Fruit fly (Drosophila melanogaster): ENCODE measurements around the gene rod.
A peak's percentile ranks its signal among the peaks of the same experiment; 100 is the strongest.

rod gene

DNA sequence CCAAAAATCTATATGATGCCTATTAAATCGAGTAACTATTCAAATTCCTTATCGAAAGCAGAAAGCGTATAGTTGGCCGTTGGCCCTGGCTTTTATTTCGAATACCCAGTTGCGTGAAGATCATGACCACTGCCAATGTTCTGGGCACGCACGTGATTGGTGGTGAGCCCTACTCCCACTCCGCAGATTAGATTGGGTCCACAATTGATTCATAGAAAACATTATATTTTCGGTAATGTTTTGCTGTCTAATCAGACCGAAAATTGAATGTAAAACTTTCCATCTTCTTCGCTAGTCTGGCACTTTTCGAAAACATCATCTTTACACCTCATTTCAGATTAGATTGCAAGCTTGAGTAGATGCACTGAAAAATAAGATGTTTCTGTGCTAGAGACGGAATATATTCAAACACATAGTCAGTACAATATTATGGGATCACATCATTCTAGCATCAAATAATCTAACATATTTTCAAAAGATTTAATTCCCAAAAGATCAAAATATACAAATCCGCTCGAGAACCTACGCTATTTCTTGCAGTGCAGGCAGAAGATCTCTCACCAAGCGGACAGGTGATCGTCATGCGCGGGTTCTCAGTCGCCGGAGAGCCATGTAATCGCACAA, 11.6 kb downstream of the rod start, which contains the start of gene CG1774 (continued):
- TF ChIP-seq CG15696 (tag; optimal IDR thresholded peaks at IDR 0.05), result peak; percentile 38
- TF ChIP-seq CG17359 (tag; optimal IDR thresholded peaks at IDR 0.05), result peak; percentile 79
- TF ChIP-seq lola (GFP tag; optimal IDR thresholded peaks at IDR 0.05), result peak in 1 of 3 experiments; percentile 26
- TF ChIP-seq dysf (GFP tag; IDR thresholded peaks at IDR 0.05), result peak; percentile 83
- TF ChIP-seq CG5953 (GFP tag; IDR thresholded peaks at IDR 0.05), result peak; percentile 64
- peak; percentile 66 for TF ChIP-seq CG18262 (tag; optimal IDR thresholded peaks at IDR 0.05)
- peak; percentile 66 for TF ChIP-seq emc (GFP tag; optimal IDR thresholded peaks at IDR 0.05)
- no peak for TF ChIP-seq mld (GFP tag; IDR thresholded peaks at IDR 0.05; ENCODE audit: partially characterized antibody)
- no peak for TF ChIP-seq Stat92E (GFP tag; optimal IDR thresholded peaks at IDR 0.05)
- peak; percentile 55 for TF ChIP-seq eyg (GFP tag; optimal IDR thresholded peaks at IDR 0.05)
- TF ChIP-seq CG9817 (tag; optimal IDR thresholded peaks at IDR 0.05), result peak; percentile 70
- TF ChIP-seq CG18619 (GFP tag; optimal IDR thresholded peaks at IDR 0.05), result peak; percentile 71
- peak; percentile 15 for TF ChIP-seq CG8089 (GFP tag; optimal IDR thresholded peaks at IDR 0.05)
- TF ChIP-seq klu (GFP tag; IDR thresholded peaks at IDR 0.05), result 0 out of 2 replicates have a peak, but pooled peaks have one; percentile 59
- peak; percentile 88 for TF ChIP-seq crc (GFP tag; optimal IDR thresholded peaks at IDR 0.05)
- peak; percentile 59 for TF ChIP-seq CG17568 (GFP tag; optimal IDR thresholded peaks at IDR 0.05)
- peak; percentile 81 for TF ChIP-seq CG15514 (GFP tag; optimal IDR thresholded peaks at IDR 0.05)
- no peak; the same call in 2 of the 3 replicates for TF ChIP-seq croc (GFP tag; conservative IDR thresholded peaks at IDR 0.05)
- no peak for TF ChIP-seq gce (GFP tag; IDR thresholded peaks at IDR 0.05)
- no peak for TF ChIP-seq Abd-B (GFP tag; optimal IDR thresholded peaks at IDR 0.05)
- no peak for TF ChIP-seq bbx (GFP tag; IDR thresholded peaks at IDR 0.05; ENCODE audit: partially characterized antibody)
- no peak; the same call in 1 of the 2 replicates for TF ChIP-seq CG14667 (GFP tag; IDR thresholded peaks at IDR 0.05)
- TF ChIP-seq Dad (GFP tag; optimal IDR thresholded peaks at IDR 0.05), result peak; percentile 44
- TF ChIP-seq Poxn (GFP tag; IDR thresholded peaks at IDR 0.05), result peak; percentile 63
- peak; percentile 80 for TF ChIP-seq jumu (GFP tag; optimal IDR thresholded peaks at IDR 0.05)
- peak; percentile 78 for TF ChIP-seq sisA (GFP tag; IDR thresholded peaks at IDR 0.05)
- TF ChIP-seq kni (GFP tag; optimal IDR thresholded peaks at IDR 0.05), result no peak
- TF ChIP-seq CG16813 (GFP tag; IDR thresholded peaks at IDR 0.05; ENCODE audit: partially characterized antibody), result no peak
- no peak for TF ChIP-seq CG4707 (GFP tag; optimal IDR thresholded peaks at IDR 0.05)
- no peak; the same call in 1 of the 2 replicates for TF ChIP-seq sens-2 (GFP tag; IDR thresholded peaks at IDR 0.05)
- peak; percentile 72 for TF ChIP-seq CG12071 (GFP tag; optimal IDR thresholded peaks at IDR 0.05)
- TF ChIP-seq ro (GFP tag; IDR thresholded peaks at IDR 0.05), result 0 out of 2 replicates have a peak, but pooled peaks have one; percentile 46
- TF ChIP-seq CG12942 (GFP tag; optimal IDR thresholded peaks at IDR 0.05), result peak; percentile 54
- no peak for TF ChIP-seq Neu2 (GFP tag; optimal IDR thresholded peaks at IDR 0.05; ENCODE audit: borderline replicate concordance)
- peak; percentile 71 for TF ChIP-seq CG9876 (GFP tag; optimal IDR thresholded peaks at IDR 0.05)
- peak; percentile 69 for TF ChIP-seq CG18476 (GFP tag; optimal IDR thresholded peaks at IDR 0.05)
- no peak; the same call in 1 of the 2 replicates for TF ChIP-seq danr (GFP tag; IDR thresholded peaks at IDR 0.05)
- peak; percentile 75 for TF ChIP-seq CG8924 (tag; optimal IDR thresholded peaks at IDR 0.05)
- TF ChIP-seq CG7928 (GFP tag; optimal IDR thresholded peaks at IDR 0.05), result peak; percentile 35
- TF ChIP-seq CG2129 (GFP tag; IDR thresholded peaks at IDR 0.05; ENCODE audit: partially characterized antibody), result no peak
- TF ChIP-seq tna (GFP tag; IDR thresholded peaks at IDR 0.05; ENCODE audit: partially characterized antibody), result no peak
- TF ChIP-seq CG11093 (GFP tag; IDR thresholded peaks at IDR 0.05), result peak; percentile 43; the same call in 1 of the 3 replicates
- TF ChIP-seq Gug (GFP tag; IDR thresholded peaks at IDR 0.05), result peak; percentile 53; the same call in 3 of the 4 replicates
- peak; percentile 21 for TF ChIP-seq ab (GFP tag; optimal IDR thresholded peaks at IDR 0.05)
- TF ChIP-seq gcm (GFP tag; optimal IDR thresholded peaks at IDR 0.05), result peak; percentile 33
- TF ChIP-seq Hr3 (GFP tag; optimal IDR thresholded peaks at IDR 0.05), result peak; percentile 55
- peak; percentile 86 for TF ChIP-seq PHDP (tag; optimal IDR thresholded peaks at IDR 0.05)
- no peak for TF ChIP-seq Kr (GFP tag; optimal IDR thresholded peaks at IDR 0.05)

Data from whole organism, embryonic.